Worm (Caenorhabditis elegans) whole organism, L2 larva: ENCODE results near the gene srdh-1.

Experiments used
- ama-1 ChIP-seq: fragments of 150-350 bp; optimal IDR thresholded peaks from 2 replicates; lab custom pipeline; 2018; ENCODE audit warnings: inconsistent platforms
- dmd-4 ChIP-seq: sonication (generic microtip); optimal IDR thresholded peaks from 2 replicates; lab custom pipeline; 2017; ENCODE audit warnings: missing biosample characterization, missing genetic modification characterization
- lin-13 ChIP-seq: fragments of 150-350 bp; optimal IDR thresholded peaks from 2 replicates; lab custom pipeline; 2014; ENCODE audit warnings: missing biosample characterization, missing genetic modification reagents, missing genetic modification characterization
- mdl-1 ChIP-seq, 2 experiments: fragments of 150-350 bp in 1 of 2; sonication (generic microtip) in 1 of 2; optimal IDR thresholded peaks; 2 replicates each; lab custom pipeline; 2017; ENCODE audit warnings: missing biosample characterization in 2 of 2, missing genetic modification characterization in 2 of 2
- nhr-237 ChIP-seq: fragments of 150-350 bp; optimal IDR thresholded peaks from 2 replicates; lab custom pipeline; 2014; ENCODE audit warnings: missing biosample characterization, missing genetic modification characterization
- nhr-77 ChIP-seq: fragments of 150-350 bp; optimal IDR thresholded peaks from 2 replicates; lab custom pipeline; 2014; ENCODE audit warnings: missing biosample characterization, missing genetic modification characterization
- skn-1 ChIP-seq: sonication (generic microtip); optimal IDR thresholded peaks from 2 replicates; lab custom pipeline; 2017; ENCODE audit warnings: missing biosample characterization, missing genetic modification characterization
- snpc-4 ChIP-seq: fragments of 150-350 bp; optimal IDR thresholded peaks from 2 replicates; lab custom pipeline; 2014; ENCODE audit warnings: missing biosample characterization, missing genetic modification characterization
- unc-62 ChIP-seq: fragments of 150-350 bp; optimal IDR thresholded peaks from 2 replicates; lab custom pipeline; 2014; ENCODE audit warnings: missing biosample characterization, missing genetic modification reagents, missing genetic modification characterization
- ztf-11 ChIP-seq: sonication (generic microtip); optimal IDR thresholded peaks from 2 replicates; lab custom pipeline; 2017; ENCODE audit warnings: missing biosample characterization, missing genetic modification characterization

DNA sequence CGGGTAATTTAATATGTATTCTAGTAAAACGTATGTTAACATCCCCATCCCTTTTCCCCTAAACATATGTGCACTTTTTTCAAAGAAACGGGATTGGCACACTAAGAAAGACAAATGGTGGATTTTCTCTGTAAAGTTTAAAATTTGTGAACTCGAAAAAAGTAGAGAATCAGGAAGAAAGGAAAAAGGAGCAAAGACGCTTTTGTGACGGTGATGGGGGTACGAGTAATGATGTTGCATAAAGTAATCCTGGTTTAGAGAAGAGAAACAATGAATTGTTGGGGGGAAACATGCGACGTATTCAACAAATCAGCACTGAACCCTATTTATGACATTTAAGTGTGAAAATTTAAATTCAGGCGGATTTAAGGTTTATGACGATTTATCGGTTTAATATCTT, 47.0 kb downstream of the srdh-1 start:
- TF ChIP-seq nhr-237 (tag; lab: Kevin White, UChicago) (no peak), ama-1 (lab: Kevin White, UChicago) (no peak), nhr-77 (no peak), ztf-11 (tag; lab: Kevin White, UChicago) (no peak), skn-1 (tag; lab: Kevin White, UChicago) (no peak), snpc-4 (tag; lab: Kevin White, UChicago) (no peak), dmd-4 (no peak), lin-13 (no peak), unc-62 (no peak), mdl-1 (tag; optimal IDR thresholded peaks at IDR 0.05; lab: Kevin White, UChicago) (no peak)
